Fruit fly (Drosophila melanogaster) Kc167 (cell line): ENCODE data around the gene ewg.

Experiments
- Sin3A ChIP-seq: fragments of >200 bp; optimal IDR thresholded peaks from 2 replicates; lab custom pipeline; 2018; ENCODE audit warnings: missing external identifiers
- h ChIP-seq: fragments of >200 bp; optimal IDR thresholded peaks from 3 replicates; lab custom pipeline; 2018; ENCODE audit warnings: missing external identifiers
- psq ChIP-seq: fragments of >200 bp; optimal IDR thresholded peaks from 2 replicates; lab custom pipeline; 2017; ENCODE audit warnings: missing external identifiers
- ttk ChIP-seq: sonication (Bioruptor generic); optimal IDR thresholded peaks from 2 replicates; lab custom pipeline; 2017; ENCODE audit warnings: missing external identifiers

- no peak for TF ChIP-seq psq (lab: Kevin White, UChicago)
- TF ChIP-seq Sin3A (lab: Kevin White, UChicago), result no peak
- TF ChIP-seq ttk (lab: Kevin White, UChicago), result no peak
- TF ChIP-seq h, result no peak
These were observed 16.7 kb downstream of the ewg start for dm6 chrX:262836-263235.
